Worm (Caenorhabditis elegans): ENCODE data around the gene tag-322.

tag-322 gene

DNA sequence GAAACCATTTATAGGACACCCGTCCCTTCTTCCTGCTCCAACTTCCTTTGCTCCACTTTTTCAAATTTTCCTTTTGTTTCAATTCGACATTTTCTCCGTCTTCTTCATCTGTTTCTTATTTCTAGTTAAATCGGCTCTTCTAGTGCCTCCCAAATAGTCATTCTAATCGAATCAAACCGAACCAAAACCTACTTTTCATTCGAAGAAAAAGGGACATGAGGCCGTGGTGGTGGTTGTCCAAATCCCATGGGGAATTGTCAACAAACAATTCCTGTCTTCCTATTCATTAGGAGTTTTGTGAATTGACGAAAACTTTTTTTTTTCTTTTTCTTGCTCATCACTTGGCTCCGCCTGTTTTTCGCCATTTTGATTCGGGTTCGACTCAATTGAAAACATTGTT lies 48.7 kb downstream of the tag-322 start:
- TF ChIP-seq ceh-8 (GFP tag; optimal IDR thresholded peaks at IDR 0.05), result no peak
- TF ChIP-seq tbx-2 (tag; optimal IDR thresholded peaks at IDR 0.05), result peak; percentile 39
- no peak for TF ChIP-seq dpl-1 (GFP tag; optimal IDR thresholded peaks at IDR 0.05)
- no peak for TF ChIP-seq aha-1 (tag; optimal IDR thresholded peaks at IDR 0.05)
- peak; percentile 66 for TF ChIP-seq lin-14 (GFP tag; optimal IDR thresholded peaks at IDR 0.05)
- TF ChIP-seq pqm-1 (tag; optimal IDR thresholded peaks at IDR 0.05), result no peak

DNA sequence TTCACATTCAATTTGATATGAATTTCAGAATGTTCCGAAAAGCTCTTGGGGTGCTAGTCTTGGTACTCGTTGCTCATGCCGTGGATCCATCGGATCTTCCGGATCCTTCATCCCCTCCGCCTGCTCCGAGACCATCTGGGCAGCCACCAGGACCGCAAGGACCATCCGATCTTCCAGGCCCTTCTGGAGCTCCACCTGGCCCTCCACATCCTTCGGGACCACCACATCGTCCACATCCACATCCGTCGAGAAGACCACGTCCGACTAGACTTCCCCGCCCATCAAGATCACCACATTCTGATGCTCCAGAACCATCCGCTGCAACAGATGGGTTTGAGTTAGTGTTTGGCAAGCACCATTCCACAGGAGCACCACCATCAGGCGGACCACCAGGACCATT lies 50.7 kb downstream of the tag-322 start, which contains the start of gene clx-1:
Gene clx-1, plus strand, starts transcription at position 30 of the 400 bp plus-strand sequence.
- no peak for TF ChIP-seq nhr-47 (tag; optimal IDR thresholded peaks at IDR 0.05)
- TF ChIP-seq ets-5 (GFP tag; IDR thresholded peaks at IDR 0.05), result no peak
- TF ChIP-seq ztf-4 (tag; optimal IDR thresholded peaks at IDR 0.05), result no peak
- TF ChIP-seq hlh-4 (tag; optimal IDR thresholded peaks at IDR 0.05), result no peak
- TF ChIP-seq C34B4.2 (tag; optimal IDR thresholded peaks at IDR 0.05), result no peak
- no peak for TF ChIP-seq lir-3 (tag; optimal IDR thresholded peaks at IDR 0.05; ENCODE audit: poor library complexity)
- TF ChIP-seq lin-39 (tag; optimal IDR thresholded peaks at IDR 0.05), result no peak
- TF ChIP-seq pqm-1 (tag; optimal IDR thresholded peaks at IDR 0.05), result no peak
- no peak for TF ChIP-seq ceh-8 (GFP tag; optimal IDR thresholded peaks at IDR 0.05)
- TF ChIP-seq lin-14 (GFP tag; optimal IDR thresholded peaks at IDR 0.05), result no peak
- no peak for TF ChIP-seq nhr-237 (tag; optimal IDR thresholded peaks at IDR 0.05)
- TF ChIP-seq nhr-19 (GFP tag; conservative IDR thresholded peaks at IDR 0.05), result no peak
- TF ChIP-seq dpl-1 (GFP tag; optimal IDR thresholded peaks at IDR 0.05), result no peak

DNA sequence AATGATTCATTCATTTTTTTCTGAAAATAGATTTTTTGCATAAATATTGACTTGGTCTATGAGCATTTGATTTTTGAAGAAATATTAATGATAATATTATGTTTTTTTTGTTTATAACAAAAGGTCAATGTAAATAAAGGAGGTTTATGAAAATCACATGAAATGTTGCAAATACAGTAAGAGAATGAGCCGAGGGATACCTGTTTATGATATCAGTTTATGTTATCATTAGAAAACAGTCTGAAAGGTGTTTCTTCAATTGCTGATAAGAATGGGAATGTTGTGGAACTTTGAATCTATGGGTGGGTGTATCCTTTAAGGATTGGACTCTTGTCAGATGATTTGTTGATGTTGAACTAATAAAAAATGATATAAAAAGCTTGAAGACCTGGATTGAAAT lies 51.2 kb downstream of the tag-322 start:
- no peak for TF ChIP-seq ztf-4 (tag; optimal IDR thresholded peaks at IDR 0.05)
- TF ChIP-seq hlh-4 (tag; optimal IDR thresholded peaks at IDR 0.05), result no peak
- TF ChIP-seq ceh-88 (GFP tag; IDR thresholded peaks at IDR 0.05), result no peak
- no peak for TF ChIP-seq zag-1 (tag; optimal IDR thresholded peaks at IDR 0.05)
- no peak for TF ChIP-seq lin-13 (GFP tag; optimal IDR thresholded peaks at IDR 0.05)
- TF ChIP-seq unc-30 (tag; optimal IDR thresholded peaks at IDR 0.05), result no peak
- TF ChIP-seq nhr-71 (tag; optimal IDR thresholded peaks at IDR 0.05), result no peak
